Fruit fly (Drosophila melanogaster) S2 (cell line): ENCODE data around the gene CG11563.

Experiments used
- CG8478 ChIP-seq: fragments of >200 bp; optimal IDR thresholded peaks from 2 replicates; lab custom pipeline; 2018
- CTCF ChIP-seq, 2 experiments: fragments of >200 bp; optimal IDR thresholded peaks; 2 replicates each; lab custom pipeline; 2018

DNA sequence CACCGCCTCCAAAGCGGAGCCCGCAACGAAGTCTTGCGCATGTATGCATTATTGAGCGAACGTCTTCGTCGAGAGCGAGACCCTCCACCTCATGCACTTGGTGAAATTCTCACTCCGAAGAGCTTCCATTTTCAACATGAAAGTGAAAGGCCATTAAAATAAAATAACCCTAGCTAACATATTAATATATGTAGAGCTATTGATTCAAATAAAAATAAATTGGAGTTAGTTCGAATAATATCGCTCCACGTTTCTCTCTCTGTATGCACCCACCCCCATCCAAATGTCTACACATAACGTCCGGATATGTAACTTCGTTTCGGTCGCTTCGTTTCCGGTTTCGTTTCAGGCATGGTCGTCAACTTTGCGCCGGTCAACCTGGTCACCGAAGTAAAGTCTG is 4.4 kb downstream of the CG11563 start:
- TF ChIP-seq CG8478 (lab: Kevin White, UChicago) (no peak), CTCF (optimal IDR thresholded peaks at IDR 0.05; lab: Kevin White, UChicago) (no peak)
